Worm (Caenorhabditis elegans): ENCODE data around the gene cla-1.

The cla-1 gene

ce11 chrIV:7646119-7646518 lies 57.4 kb downstream of the cla-1 start, which contains the start of gene hmg-5:
Gene hmg-5, minus strand, starts transcription at chrIV:7646219.
- no peak for TF ChIP-seq sox-4 (tag; optimal IDR thresholded peaks at IDR 0.05)

ce11 chrIV:7646861-7647260 lies 58.1 kb downstream of the cla-1 start:
- TF ChIP-seq elt-4 (tag; optimal IDR thresholded peaks at IDR 0.05) (no peak), C38D4.7 (GFP tag; optimal IDR thresholded peaks at IDR 0.05) (no peak), sdc-2 (tag; optimal IDR thresholded peaks at IDR 0.05) (no peak), ceh-24 (tag; optimal IDR thresholded peaks at IDR 0.05) (no peak), ceh-19 (GFP tag; optimal IDR thresholded peaks at IDR 0.05) (no peak), pag-3 (tag; optimal IDR thresholded peaks at IDR 0.05; ENCODE audit: borderline replicate concordance) (no peak), K02D7.2 (tag; optimal IDR thresholded peaks at IDR 0.05) (no peak), ceh-2 (tag; optimal IDR thresholded peaks at IDR 0.05) (no peak), pax-1 (tag; optimal IDR thresholded peaks at IDR 0.05) (no peak), elt-2 (tag; optimal IDR thresholded peaks at IDR 0.05) (no peak), fax-1 (tag; optimal IDR thresholded peaks at IDR 0.05) (no peak), eyg-1 (tag; optimal IDR thresholded peaks at IDR 0.05) (no peak), ceh-31 (tag; optimal IDR thresholded peaks at IDR 0.05) (no peak), hlh-30 (tag; optimal IDR thresholded peaks at IDR 0.05; ENCODE audit: insufficient read depth) (no peak), pha-2 (tag; optimal IDR thresholded peaks at IDR 0.05) (no peak), lin-11 (tag; optimal IDR thresholded peaks at IDR 0.05) (no peak), tbx-7 (tag; optimal IDR thresholded peaks at IDR 0.05) (no peak)

- TF ChIP-seq K02D7.2 (tag; optimal IDR thresholded peaks at IDR 0.05) = no peak
- no peak for TF ChIP-seq mec-3 (tag; optimal IDR thresholded peaks at IDR 0.05; ENCODE audit: borderline replicate concordance)
- TF ChIP-seq nfya-1 (tag; optimal IDR thresholded peaks at IDR 0.05) = peak; percentile 62
These were observed 61.7 kb downstream of the cla-1 start for ce11 chrIV:7650433-7650832.

ce11 chrIV:7651120-7651519 lies 62.4 kb downstream of the cla-1 start, which contains the start of gene cima-1:
Gene cima-1, plus strand, starts transcription at chrIV:7651459.
- TF ChIP-seq hlh-30 (tag; optimal IDR thresholded peaks at IDR 0.05; ENCODE audit: insufficient read depth) (no peak), hlh-6 (tag; optimal IDR thresholded peaks at IDR 0.05) (no peak), pha-4 (tag; optimal IDR thresholded peaks at IDR 0.05) (no peak), nhr-232 (tag; optimal IDR thresholded peaks at IDR 0.05) (no peak), mec-3 (tag; optimal IDR thresholded peaks at IDR 0.05; ENCODE audit: borderline replicate concordance) (no peak), ceh-22 (tag; optimal IDR thresholded peaks at IDR 0.05) (no peak), pros-1 (tag; optimal IDR thresholded peaks at IDR 0.05) (no peak), dve-1 (tag; optimal IDR thresholded peaks at IDR 0.05) (no peak), unc-55 (GFP tag; optimal IDR thresholded peaks at IDR 0.05) (no peak), dmd-4 (tag; optimal IDR thresholded peaks at IDR 0.05; ENCODE audit: borderline replicate concordance) (no peak), nhr-11 (tag; optimal IDR thresholded peaks at IDR 0.05) (no peak), pax-1 (tag; optimal IDR thresholded peaks at IDR 0.05) (no peak), rnt-1 (tag; optimal IDR thresholded peaks at IDR 0.05) (no peak), pat-9 (tag; optimal IDR thresholded peaks at IDR 0.05) (no peak), F13H6.1 (tag; optimal IDR thresholded peaks at IDR 0.05) (no peak), ceh-45 (GFP tag; IDR thresholded peaks at IDR 0.05) (no peak), gmeb-2 (tag; optimal IDR thresholded peaks at IDR 0.05) (no peak)

ce11 chrIV:7653198-7653597 lies 64.5 kb downstream of the cla-1 start:
- TF ChIP-seq elt-2 (tag; optimal IDR thresholded peaks at IDR 0.05) = peak; percentile 45
- TF ChIP-seq F13H6.1 (tag; optimal IDR thresholded peaks at IDR 0.05) = no peak

Data from whole organism, late embryonic.